Worm (Caenorhabditis elegans) whole organism, L3 larva: ENCODE results near the gene Y53F4B.51.
A peak's percentile ranks its signal among the peaks of the same experiment; 100 is the strongest.
"Not testable (repeated sequence)": the region's sequence is repeated elsewhere in the genome, so short reads cannot be mapped to it uniquely, and the experiment has no call there.

Experiments used
- R02D3.7 ChIP-seq: fragments of 150-350 bp; optimal IDR thresholded peaks from 2 replicates; lab custom pipeline; 2014; ENCODE audit warnings: missing biosample characterization, missing genetic modification characterization
- ZK546.5 ChIP-seq: sonication (generic microtip); optimal IDR thresholded peaks from 2 replicates; lab custom pipeline; 2017; ENCODE audit warnings: missing biosample characterization, missing genetic modification characterization
- aly-2 ChIP-seq: fragments of 150-350 bp; optimal IDR thresholded peaks from 2 replicates; lab custom pipeline; 2014; ENCODE audit warnings: missing biosample characterization, missing genetic modification characterization
- ama-1 ChIP-seq: fragments of 150-350 bp; optimal IDR thresholded peaks from 2 replicates; lab custom pipeline; 2018
- ceh-16 ChIP-seq: sonication (generic microtip); optimal IDR thresholded peaks from 2 replicates; lab custom pipeline; 2017; ENCODE audit warnings: missing biosample characterization, missing genetic modification characterization
- ceh-82 ChIP-seq: fragments of 150-350 bp; optimal IDR thresholded peaks from 2 replicates; lab custom pipeline; 2014; ENCODE audit warnings: missing biosample characterization, missing genetic modification characterization
- ceh-9 ChIP-seq: sonication (generic microtip); optimal IDR thresholded peaks from 2 replicates; lab custom pipeline; 2018; ENCODE audit warnings: missing biosample characterization, missing genetic modification characterization
- daf-12 ChIP-seq: fragments of 150-350 bp; optimal IDR thresholded peaks from 2 replicates; lab custom pipeline; 2014; ENCODE audit warnings: missing biosample characterization, missing genetic modification reagents, missing genetic modification characterization
- elt-1 ChIP-seq: fragments of 150-350 bp; optimal IDR thresholded peaks from 2 replicates; lab custom pipeline; 2014; ENCODE audit warnings: missing biosample characterization, missing genetic modification characterization
- elt-3 ChIP-seq, 3 experiments: fragments of 150-350 bp in 1 of 3; sonication (generic microtip) in 2 of 3; optimal IDR thresholded peaks; 2 replicates in 2 of 3; 4 replicates in 1 of 3; lab custom pipeline; 2014 to 2017; ENCODE audit warnings: missing biosample characterization in 3 of 3, missing genetic modification characterization in 3 of 3
- eor-1 ChIP-seq, 2 experiments: fragments of 150-350 bp; optimal IDR thresholded peaks; 2 replicates each; lab custom pipeline; 2014 to 2018; ENCODE audit warnings: missing biosample characterization in 2 of 2, missing genetic modification characterization in 2 of 2
- fkh-10 ChIP-seq: sonication (generic microtip); optimal IDR thresholded peaks from 2 replicates; lab custom pipeline; 2017; ENCODE audit warnings: missing biosample characterization, missing genetic modification reagents, missing genetic modification characterization
- fkh-2 ChIP-seq: fragments of 150-350 bp; optimal IDR thresholded peaks from 2 replicates; lab custom pipeline; 2014; ENCODE audit warnings: missing biosample characterization, missing genetic modification reagents, missing genetic modification characterization
- lin-15B ChIP-seq: fragments of 150-350 bp; optimal IDR thresholded peaks from 2 replicates; lab custom pipeline; 2014; ENCODE audit warnings: missing biosample characterization, missing genetic modification characterization
- lin-39 ChIP-seq: fragments of 150-350 bp; optimal IDR thresholded peaks from 2 replicates; lab custom pipeline; 2018; ENCODE audit warnings: missing biosample characterization, missing genetic modification reagents, missing genetic modification characterization
- lsy-12 ChIP-seq: sonication (generic microtip); optimal IDR thresholded peaks from 2 replicates; lab custom pipeline; 2016; ENCODE audit warnings: mild to moderate bottlenecking, missing genetic modification characterization, missing compliant biosample characterization
- mdl-1 ChIP-seq: fragments of 150-350 bp; optimal IDR thresholded peaks from 2 replicates; lab custom pipeline; 2014; ENCODE audit warnings: missing biosample characterization, missing genetic modification characterization
- mml-1 ChIP-seq: fragments of 150-350 bp; sonication (generic microtip); optimal IDR thresholded peaks from 3 replicates; lab custom pipeline; 2014; ENCODE audit warnings: missing biosample characterization, missing genetic modification characterization
- nfya-1 ChIP-seq: sonication (generic microtip); optimal IDR thresholded peaks from 2 replicates; lab custom pipeline; 2017; ENCODE audit warnings: missing genetic modification characterization, mild to moderate bottlenecking, missing compliant biosample characterization, antibody characterized with exemption, moderate library complexity; ENCODE audit not compliant: insufficient read depth
- nhr-11 ChIP-seq: fragments of 150-350 bp; optimal IDR thresholded peaks from 2 replicates; lab custom pipeline; 2014; ENCODE audit warnings: missing biosample characterization, missing genetic modification characterization
- nhr-12 ChIP-seq: fragments of 150-350 bp; optimal IDR thresholded peaks from 2 replicates; lab custom pipeline; 2014; ENCODE audit warnings: missing biosample characterization, missing genetic modification characterization
- nhr-237 ChIP-seq: fragments of 150-350 bp; optimal IDR thresholded peaks from 2 replicates; lab custom pipeline; 2014; ENCODE audit warnings: missing biosample characterization, missing genetic modification characterization
- nhr-25 ChIP-seq: sonication (generic microtip); optimal IDR thresholded peaks from 2 replicates; lab custom pipeline; 2017; ENCODE audit warnings: missing biosample characterization, missing genetic modification characterization
- nhr-28 ChIP-seq: fragments of 150-350 bp; optimal IDR thresholded peaks from 2 replicates; lab custom pipeline; 2014; ENCODE audit warnings: missing biosample characterization, missing genetic modification characterization
- nhr-67 ChIP-seq: fragments of 150-350 bp; optimal IDR thresholded peaks from 2 replicates; lab custom pipeline; 2014; ENCODE audit warnings: missing biosample characterization, missing genetic modification characterization
- nhr-76 ChIP-seq: fragments of 150-350 bp; sonication (generic microtip); optimal IDR thresholded peaks from 5 replicates; lab custom pipeline; 2014; ENCODE audit warnings: missing biosample characterization, missing genetic modification characterization
- pha-4 ChIP-seq: fragments of 150-350 bp; optimal IDR thresholded peaks from 2 replicates; lab custom pipeline; 2014; ENCODE audit warnings: missing biosample characterization, missing genetic modification reagents, missing genetic modification characterization
- pqm-1 ChIP-seq: fragments of 150-350 bp; optimal IDR thresholded peaks from 2 replicates; lab custom pipeline; 2017; ENCODE audit warnings: missing biosample characterization, missing genetic modification characterization, inconsistent platforms
- sea-2 ChIP-seq: fragments of 150-350 bp; sonication (generic microtip); optimal IDR thresholded peaks from 4 replicates; lab custom pipeline; 2014; ENCODE audit warnings: missing biosample characterization, missing genetic modification reagents, missing genetic modification characterization
- snpc-4 ChIP-seq: fragments of 150-350 bp; optimal IDR thresholded peaks from 2 replicates; lab custom pipeline; 2014; ENCODE audit warnings: missing biosample characterization, missing genetic modification characterization
- zag-1 ChIP-seq: fragments of 150-350 bp; optimal IDR thresholded peaks from 2 replicates; lab custom pipeline; 2014; ENCODE audit warnings: missing biosample characterization, missing genetic modification characterization

The Y53F4B.51 gene

DNA sequence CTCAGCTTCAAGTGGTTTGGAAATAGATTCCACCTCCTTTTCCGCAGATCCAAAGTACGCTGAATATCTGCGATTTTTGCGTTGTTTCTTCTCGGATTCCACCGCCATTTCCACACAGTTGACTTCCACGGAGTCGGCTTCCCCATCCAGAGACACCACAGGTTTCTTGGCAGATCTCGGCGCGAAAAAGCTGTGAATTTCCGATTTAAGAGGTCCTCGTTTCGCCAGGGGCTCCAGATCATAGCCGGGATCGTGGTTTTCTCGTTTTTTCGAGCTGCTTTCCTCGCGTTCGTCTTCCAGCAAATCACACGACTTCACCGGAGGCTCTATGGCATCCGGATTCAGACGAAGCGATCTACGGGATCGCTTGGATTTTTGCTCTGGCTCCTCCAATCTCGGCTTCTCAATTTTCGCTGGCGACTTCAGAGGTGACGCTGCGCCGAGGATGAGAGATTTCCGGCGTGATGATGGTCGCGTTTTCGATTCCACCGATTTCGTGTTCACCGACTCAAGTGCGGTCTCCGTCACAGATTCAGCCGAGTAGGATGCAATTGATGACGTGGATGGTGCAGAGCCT lies 5.7 kb downstream of the Y53F4B.51 start:
- TF ChIP-seq lin-39 (tag; lab: Kevin White, UChicago) = no peak
- no peak for TF ChIP-seq aly-2
- no peak for TF ChIP-seq nhr-25 (tag; lab: Kevin White, UChicago)
- no peak for TF ChIP-seq ceh-9 (tag; lab: Kevin White, UChicago)
- no peak for TF ChIP-seq nhr-67 (tag; lab: Kevin White, UChicago)
- no peak for TF ChIP-seq fkh-10 (GFP tag; lab: Kevin White, UChicago)
- TF ChIP-seq mdl-1 (tag; lab: Kevin White, UChicago) = no peak
- TF ChIP-seq nhr-28 (tag; lab: Kevin White, UChicago) = no peak
- TF ChIP-seq zag-1 = no peak
- no peak for TF ChIP-seq eor-1 (tag; optimal IDR thresholded peaks at IDR 0.05; lab: Kevin White, UChicago)
- TF ChIP-seq snpc-4 (tag; lab: Kevin White, UChicago) = no peak
- no peak for TF ChIP-seq ceh-82 (tag; lab: Kevin White, UChicago)

DNA sequence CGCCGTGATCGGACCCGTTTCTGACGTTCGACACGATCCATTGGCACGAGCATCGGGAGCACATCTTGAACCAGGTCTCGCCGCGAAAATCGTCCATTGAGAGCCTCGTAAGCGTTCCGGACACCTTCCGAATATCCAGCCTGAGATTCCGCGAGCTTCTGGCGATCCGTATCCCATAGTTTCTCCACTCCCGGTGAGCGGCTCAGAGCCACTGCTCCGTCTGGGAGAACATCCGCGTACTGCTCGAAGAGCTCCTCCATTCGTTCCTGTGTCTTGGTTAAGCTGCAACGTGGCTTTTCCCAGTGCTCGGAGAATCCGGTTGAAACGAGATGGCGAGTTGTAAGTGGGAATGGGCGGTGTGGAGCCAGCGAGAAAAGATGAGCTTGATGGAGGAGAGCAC lies 9.1 kb downstream of the Y53F4B.51 start:
- TF ChIP-seq ceh-82 (tag; lab: Kevin White, UChicago) (no peak), pqm-1 (no peak), nhr-237 (tag; lab: Kevin White, UChicago) (no peak), ama-1 (lab: Kevin White, UChicago) (no peak), pha-4 (no peak), elt-3 (tag; optimal IDR thresholded peaks at IDR 0.05; lab: Kevin White, UChicago) (no peak), fkh-2 (no peak), elt-1 (tag; lab: Kevin White, UChicago) (no peak), nfya-1 (tag; lab: Kevin White, UChicago) (no peak), ZK546.5 (tag; lab: Kevin White, UChicago) (no peak), lin-15B (no peak), mdl-1 (tag; lab: Kevin White, UChicago) (no peak), nhr-76 (tag; lab: Kevin White, UChicago) (no peak), nhr-67 (tag; lab: Kevin White, UChicago) (no peak), fkh-10 (GFP tag; lab: Kevin White, UChicago) (no peak), nhr-12 (tag; lab: Kevin White, UChicago) (no peak), mml-1 (tag; lab: Kevin White, UChicago) (no peak), nhr-11 (no peak), daf-12 (tag; lab: Kevin White, UChicago) (no peak)

- no peak for TF ChIP-seq elt-1 (tag; lab: Kevin White, UChicago)
- TF ChIP-seq lin-15B = peak; percentile 34
- peak; percentile 36 for TF ChIP-seq R02D3.7 (tag; lab: Kevin White, UChicago)
Measured at ce11 chrII:15004538-15004937, 9.7 kb downstream of the Y53F4B.51 start.

DNA sequence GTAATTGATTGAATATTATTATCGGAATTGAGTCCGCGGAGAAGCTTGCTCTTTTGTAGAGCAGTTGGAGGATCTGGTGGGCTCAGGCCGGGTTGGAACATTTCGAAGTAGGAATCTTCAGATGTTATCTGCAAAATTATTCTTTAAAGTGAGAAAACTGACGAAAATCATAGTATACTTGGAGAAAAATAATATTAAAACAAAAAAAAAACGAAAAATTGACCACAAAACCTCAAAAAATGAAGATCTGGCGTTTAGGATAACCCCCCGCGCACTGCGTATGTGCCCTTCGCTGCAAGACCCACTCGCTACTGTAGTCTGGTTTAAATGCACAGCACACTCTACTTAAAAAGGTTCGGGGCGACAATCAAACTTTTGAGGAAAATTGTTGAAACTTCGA lies 10.8 kb downstream of the Y53F4B.51 start, which contains the start of gene Y53F4B.10:
Gene Y53F4B.10, minus strand, starts transcription at position 101 of the 400 bp plus-strand sequence.
- TF ChIP-seq sea-2 (GFP tag; lab: Kevin White, UChicago) = no peak
- TF ChIP-seq nhr-11 = no peak
- no peak for TF ChIP-seq elt-3 (tag; optimal IDR thresholded peaks at IDR 0.05; lab: Kevin White, UChicago)
- no peak for TF ChIP-seq mdl-1 (tag; lab: Kevin White, UChicago)
- TF ChIP-seq lin-39 (tag; lab: Kevin White, UChicago) = no peak
- no peak for TF ChIP-seq lsy-12 (tag; lab: Kevin White, UChicago)

DNA sequence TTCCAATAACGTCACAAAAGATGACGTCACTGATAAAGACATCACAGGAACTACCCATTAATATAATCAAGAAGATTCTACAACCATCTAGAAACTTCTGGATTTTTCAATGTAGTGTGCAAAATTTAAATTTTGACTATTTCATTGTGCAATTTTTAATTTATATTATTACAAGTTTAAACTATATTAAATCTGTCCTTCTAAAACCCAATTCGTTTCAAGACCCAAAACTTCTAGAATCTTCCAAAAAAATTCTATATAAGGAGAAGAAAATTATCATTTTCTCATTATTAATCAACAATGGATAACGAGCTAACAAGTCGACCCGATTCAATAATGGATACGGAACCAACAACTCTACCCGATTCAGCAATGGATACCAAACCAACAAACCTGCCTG lies 21.6 kb downstream of the Y53F4B.51 start, which contains the start of gene Y53F4B.7:
Gene Y53F4B.7, plus strand, starts transcription at position 301 of the 400 bp plus-strand sequence.
- TF ChIP-seq mml-1, lsy-12, lin-39 (tag; lab: Kevin White, UChicago): not testable (repeated sequence)

ce11 chrII:14988171-14988570 lies 26.1 kb downstream of the Y53F4B.51 start, which contains the start of gene Y53F4B.43:
Gene Y53F4B.43, plus strand, starts transcription at chrII:14988471.
- not testable (repeated sequence) for TF ChIP-seq nhr-12 (tag; lab: Kevin White, UChicago); sea-2 (GFP tag; lab: Kevin White, UChicago); ceh-16 (tag; lab: Kevin White, UChicago)
- TF ChIP-seq, all 47 proteins: peak for 0; not testable (repeated sequence) for 47
